Worm (Caenorhabditis elegans) whole organism, L3 larva: ENCODE results near the gene C27B7.9.

Experiments used
- aly-2 ChIP-seq: fragments of 150-350 bp; optimal IDR thresholded peaks from 2 replicates; lab custom pipeline; 2014; ENCODE audit warnings: missing biosample characterization, missing genetic modification characterization
- ama-1 ChIP-seq: fragments of 150-350 bp; optimal IDR thresholded peaks from 2 replicates; lab custom pipeline; 2018
- elt-1 ChIP-seq: fragments of 150-350 bp; optimal IDR thresholded peaks from 2 replicates; lab custom pipeline; 2014; ENCODE audit warnings: missing biosample characterization, missing genetic modification characterization
- elt-2 ChIP-seq: sonication (generic microtip); optimal IDR thresholded peaks from 2 replicates; lab custom pipeline; 2016; ENCODE audit warnings: missing genetic modification reagents, mild to moderate bottlenecking, missing genetic modification characterization, missing compliant biosample characterization
- fkh-10 ChIP-seq: sonication (generic microtip); optimal IDR thresholded peaks from 2 replicates; lab custom pipeline; 2017; ENCODE audit warnings: missing biosample characterization, missing genetic modification reagents, missing genetic modification characterization
- nhr-12 ChIP-seq: fragments of 150-350 bp; optimal IDR thresholded peaks from 2 replicates; lab custom pipeline; 2014; ENCODE audit warnings: missing biosample characterization, missing genetic modification characterization
- nhr-23 ChIP-seq: fragments of 150-350 bp; optimal IDR thresholded peaks from 2 replicates; lab custom pipeline; 2014; ENCODE audit warnings: missing biosample characterization, missing genetic modification reagents, missing genetic modification characterization
- nhr-76 ChIP-seq: fragments of 150-350 bp; sonication (generic microtip); optimal IDR thresholded peaks from 5 replicates; lab custom pipeline; 2014; ENCODE audit warnings: missing biosample characterization, missing genetic modification characterization
- sea-2 ChIP-seq: fragments of 150-350 bp; sonication (generic microtip); optimal IDR thresholded peaks from 4 replicates; lab custom pipeline; 2014; ENCODE audit warnings: missing biosample characterization, missing genetic modification reagents, missing genetic modification characterization
- skn-1 ChIP-seq: fragments of 150-350 bp; optimal IDR thresholded peaks from 2 replicates; lab custom pipeline; 2014; ENCODE audit warnings: missing biosample characterization, missing genetic modification characterization
- zag-1 ChIP-seq: fragments of 150-350 bp; optimal IDR thresholded peaks from 2 replicates; lab custom pipeline; 2014; ENCODE audit warnings: missing biosample characterization, missing genetic modification characterization
- ztf-11 ChIP-seq: fragments of 150-350 bp; optimal IDR thresholded peaks from 2 replicates; lab custom pipeline; 2014; ENCODE audit warnings: missing biosample characterization, missing genetic modification characterization
- ztf-4 ChIP-seq: fragments of 150-350 bp; optimal IDR thresholded peaks from 2 replicates; lab custom pipeline; 2014; ENCODE audit warnings: missing biosample characterization, missing genetic modification characterization

DNA sequence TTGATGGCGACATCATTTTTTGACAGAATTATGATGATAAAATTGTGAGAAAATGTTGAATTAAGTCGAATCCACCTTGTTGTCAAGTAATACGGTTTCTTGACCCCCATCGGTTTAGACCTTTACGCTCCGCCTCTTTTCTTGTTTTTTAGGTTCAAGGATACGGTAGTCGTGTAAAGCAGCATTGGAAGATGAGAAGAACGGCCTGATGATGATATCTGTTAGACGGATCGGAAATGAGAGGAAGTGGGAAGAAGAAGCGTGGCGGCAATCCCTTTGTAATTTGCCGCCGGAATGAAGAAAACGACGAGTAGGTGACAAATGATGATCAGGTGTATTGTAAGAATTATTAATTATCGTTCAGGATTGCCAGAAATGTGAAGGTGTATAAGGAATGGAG, 36.1 kb downstream of the C27B7.9 start, which contains the start of gene npax-4:
- TF ChIP-seq ztf-4 (no peak), fkh-10 (GFP tag; lab: Kevin White, UChicago) (no peak), nhr-76 (tag; lab: Kevin White, UChicago) (no peak), sea-2 (GFP tag; lab: Kevin White, UChicago) (no peak), skn-1 (tag; lab: Kevin White, UChicago) (no peak), elt-2 (tag; lab: Kevin White, UChicago) (no peak), nhr-12 (tag; lab: Kevin White, UChicago) (no peak), nhr-23 (tag; lab: Kevin White, UChicago) (no peak), ztf-11 (tag; lab: Kevin White, UChicago) (no peak), elt-1 (no peak), ama-1 (lab: Kevin White, UChicago) (no peak), zag-1 (tag; lab: Kevin White, UChicago) (no peak), aly-2 (no peak)
